Worm (Caenorhabditis elegans): ENCODE measurements around the gene srt-15.

- TF ChIP-seq ceh-2 (tag; optimal IDR thresholded peaks at IDR 0.05) (no peak), ceh-31 (tag; optimal IDR thresholded peaks at IDR 0.05) (no peak), ceh-19 (GFP tag; optimal IDR thresholded peaks at IDR 0.05) (no peak), elt-2 (tag; optimal IDR thresholded peaks at IDR 0.05) (no peak), pha-4 (tag; optimal IDR thresholded peaks at IDR 0.05) (no peak), nhr-11 (tag; optimal IDR thresholded peaks at IDR 0.05) (no peak), sox-2 (GFP tag; IDR thresholded peaks at IDR 0.05) (no peak), unc-3 (GFP tag; conservative IDR thresholded peaks at IDR 0.05) (no peak), unc-3 (tag; optimal IDR thresholded peaks at IDR 0.05) (no peak), ztf-16 (tag; optimal IDR thresholded peaks at IDR 0.05) (no peak), pros-1 (tag; optimal IDR thresholded peaks at IDR 0.05) (no peak), fkh-10 (GFP tag; optimal IDR thresholded peaks at IDR 0.05) (no peak), ceh-14 (tag; optimal IDR thresholded peaks at IDR 0.05) (no peak), madf-2 (tag; optimal IDR thresholded peaks at IDR 0.05) (no peak)
Observed at ce11 chrV:3104134-3104533, 42.2 kb upstream of the srt-15 start, which contains the start of gene str-66.

All from whole organism, late embryonic.